Worm (Caenorhabditis elegans) whole organism, L3 larva: ENCODE measurements around the gene Y75B8A.25.

Source experiments
- nhr-28 ChIP-seq: fragments of 150-350 bp; optimal IDR thresholded peaks from 2 replicates; lab custom pipeline; 2014; ENCODE audit warnings: missing biosample characterization, missing genetic modification characterization
- nhr-77 ChIP-seq: fragments of 150-350 bp; optimal IDR thresholded peaks from 2 replicates; lab custom pipeline; 2014; ENCODE audit warnings: missing biosample characterization, missing genetic modification characterization
- unc-39 ChIP-seq: sonication (generic microtip); optimal IDR thresholded peaks from 4 replicates; lab custom pipeline; 2017; ENCODE audit warnings: missing biosample characterization, missing genetic modification characterization

DNA sequence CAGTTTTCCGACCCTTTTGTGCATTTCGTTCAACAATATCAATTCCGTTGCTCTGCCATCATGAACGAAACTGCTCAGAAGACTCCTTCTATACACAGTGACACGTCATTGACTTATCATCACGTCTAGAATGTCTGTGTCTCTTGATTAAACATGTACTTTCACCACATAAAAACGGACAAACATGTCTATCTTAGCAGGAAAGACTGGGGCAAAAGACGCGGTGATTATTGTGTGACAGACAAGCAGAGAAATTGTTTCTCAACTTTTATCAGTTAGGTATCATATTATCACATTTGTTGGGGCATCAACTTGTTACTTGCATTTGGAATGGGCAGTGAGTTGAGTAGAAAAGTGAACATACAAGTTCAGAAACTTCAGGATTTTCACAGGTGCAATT, 51.4 kb downstream of the Y75B8A.25 start:
- TF ChIP-seq nhr-28 (no peak), nhr-77 (tag; lab: Kevin White, UChicago) (no peak), unc-39 (no peak)
